Worm (Caenorhabditis elegans): ENCODE measurements around the gene F57B9.3.

DNA sequence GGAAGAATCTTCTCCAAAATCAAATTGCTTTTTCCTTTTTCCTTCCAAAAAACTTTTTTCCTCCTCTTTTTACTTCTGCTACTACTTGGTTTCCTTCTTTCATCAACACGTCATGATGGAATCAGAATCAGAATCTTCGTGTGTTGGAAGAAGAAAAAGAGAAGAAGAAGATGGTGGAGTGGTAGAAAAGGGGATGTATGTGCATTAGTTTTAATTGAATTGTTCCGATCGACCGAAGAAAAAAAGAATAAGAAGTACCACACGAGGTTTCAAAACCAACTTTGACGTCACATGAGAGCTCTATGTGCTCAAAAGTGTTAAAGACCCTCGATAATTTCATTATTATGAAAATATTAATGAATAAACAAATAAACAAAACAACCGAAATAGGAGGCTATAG is 24.8 kb upstream of the F57B9.3 start:
- TF ChIP-seq pag-3 (tag; optimal IDR thresholded peaks at IDR 0.05; ENCODE audit: borderline replicate concordance) = no peak
- no peak for TF ChIP-seq nhr-232 (tag; optimal IDR thresholded peaks at IDR 0.05)
- no peak for TF ChIP-seq unc-3 (GFP tag; conservative IDR thresholded peaks at IDR 0.05)
- no peak for TF ChIP-seq unc-3 (tag; optimal IDR thresholded peaks at IDR 0.05)
- TF ChIP-seq hlh-6 (tag; optimal IDR thresholded peaks at IDR 0.05) = no peak
- no peak for TF ChIP-seq che-1 (tag; optimal IDR thresholded peaks at IDR 0.05)
- no peak for TF ChIP-seq ama-1 (optimal IDR thresholded peaks at IDR 0.05)
- no peak for TF ChIP-seq pha-4 (tag; optimal IDR thresholded peaks at IDR 0.05)
- no peak for TF ChIP-seq ceh-18 (tag; optimal IDR thresholded peaks at IDR 0.05)
- TF ChIP-seq sdc-2 (tag; optimal IDR thresholded peaks at IDR 0.05) = no peak
- TF ChIP-seq fax-1 (tag; optimal IDR thresholded peaks at IDR 0.05) = no peak
